Fruit fly (Drosophila melanogaster) whole organism, embryonic: ENCODE results near the gene rno.

ENCODE experiments used
- CG10274 ChIP-seq: fragments of 200-800 bp; sonication (Bioruptor generic); optimal IDR thresholded peaks from 3 replicates; lab custom pipeline; 2017; ENCODE audit warnings: missing biosample characterization, mild to moderate bottlenecking, missing genetic modification characterization
- CG10321 ChIP-seq: fragments of 200-800 bp; sonication (Bioruptor generic); IDR thresholded peaks from 2 replicates; pipeline ENCODE4 v1.3.6; 2022; ENCODE audit warnings: missing biosample characterization, missing genetic modification characterization
- CG13624 ChIP-seq: fragments of 200-800 bp; sonication (Bioruptor generic); optimal IDR thresholded peaks from 2 replicates; lab custom pipeline; 2016; ENCODE audit warnings: missing biosample characterization, missing genetic modification characterization
- CG14014 ChIP-seq: fragments of 200-800 bp; sonication (Bioruptor generic); IDR thresholded peaks from 2 replicates; pipeline ENCODE4 v1.3.6; 2022; ENCODE audit warnings: missing biosample characterization, missing genetic modification characterization
- CG14050 ChIP-seq: fragments of 200-800 bp; sonication (Bioruptor generic); IDR thresholded peaks from 3 replicates; pipeline ENCODE4 v1.3.6; 2022; ENCODE audit warnings: missing biosample characterization, missing genetic modification characterization
- CG15479 ChIP-seq: fragments of 200-800 bp; sonication (Bioruptor generic); optimal IDR thresholded peaks from 3 replicates; lab custom pipeline; 2019; ENCODE audit warnings: missing biosample characterization, mild to moderate bottlenecking, missing genetic modification characterization, moderate library complexity
- CG17328 ChIP-seq: fragments of 200-800 bp; sonication (Bioruptor generic); IDR thresholded peaks from 2 replicates; pipeline ENCODE4 v1.3.6; 2022; ENCODE audit warnings: missing biosample characterization, missing genetic modification characterization
- CG17802 ChIP-seq: fragments of 200-800 bp; sonication (Bioruptor generic); optimal IDR thresholded peaks from 2 replicates; lab custom pipeline; 2018; ENCODE audit warnings: missing biosample characterization, mild to moderate bottlenecking, missing genetic modification characterization, moderate library complexity
- CG18011 ChIP-seq: fragments of 200-800 bp; sonication (Bioruptor generic); optimal IDR thresholded peaks from 2 replicates; lab custom pipeline; 2017; ENCODE audit warnings: missing biosample characterization, missing genetic modification characterization, mild to moderate bottlenecking, moderate library complexity, missing genotype
- CG1832 ChIP-seq: fragments of 200-800 bp; sonication (Bioruptor generic); optimal IDR thresholded peaks from 2 replicates; lab custom pipeline; 2017; ENCODE audit warnings: missing biosample characterization, mild to moderate bottlenecking, missing genetic modification characterization, inconsistent platforms
- CG2120 ChIP-seq: fragments of 200-800 bp; sonication (Bioruptor generic); optimal IDR thresholded peaks from 3 replicates; lab custom pipeline; 2016; ENCODE audit warnings: missing biosample characterization, missing genetic modification characterization
- CG2678 ChIP-seq: fragments of 200-800 bp; sonication (Bioruptor generic); optimal IDR thresholded peaks from 3 replicates; lab custom pipeline; 2019; ENCODE audit warnings: missing biosample characterization, mild to moderate bottlenecking, missing genetic modification characterization, moderate library complexity
- CG33213 ChIP-seq: fragments of 200-800 bp; sonication (Bioruptor generic); optimal IDR thresholded peaks from 3 replicates; lab custom pipeline; 2016; ENCODE audit warnings: missing biosample characterization, missing genetic modification characterization
- CG4820 ChIP-seq: fragments of 200-800 bp; sonication (Bioruptor generic); optimal IDR thresholded peaks from 3 replicates; lab custom pipeline; 2016; ENCODE audit warnings: missing biosample characterization, missing genetic modification characterization
- CG5245 ChIP-seq: fragments of 200-800 bp; sonication (Bioruptor generic); optimal IDR thresholded peaks from 3 replicates; lab custom pipeline; 2016; ENCODE audit warnings: missing biosample characterization, missing genetic modification characterization
- CG7357 ChIP-seq: fragments of 200-800 bp; sonication (Bioruptor generic); IDR thresholded peaks from 3 replicates; pipeline ENCODE4 v1.3.6; 2022; ENCODE audit warnings: missing biosample characterization, missing genetic modification characterization
- CG7372 ChIP-seq: fragments of 200-800 bp; sonication (Bioruptor generic); IDR thresholded peaks from 2 replicates; pipeline ENCODE4 v1.3.6; 2022; ENCODE audit warnings: missing biosample characterization, missing genetic modification characterization
- CG7556 ChIP-seq: fragments of 200-800 bp; sonication (Bioruptor generic); optimal IDR thresholded peaks from 2 replicates; lab custom pipeline; 2017; ENCODE audit warnings: missing biosample characterization, mild to moderate bottlenecking, missing genetic modification characterization
- CG7745 ChIP-seq: fragments of 200-800 bp; sonication (Bioruptor generic); optimal IDR thresholded peaks from 2 replicates; lab custom pipeline; 2018; ENCODE audit warnings: missing biosample characterization, mild to moderate bottlenecking, missing genetic modification characterization, moderate library complexity
- CG7786 ChIP-seq: fragments of 200-800 bp; sonication (Bioruptor generic); optimal IDR thresholded peaks from 2 replicates; lab custom pipeline; 2016; ENCODE audit warnings: missing biosample characterization, missing genetic modification characterization
- CG8478 ChIP-seq: fragments of >200 bp; optimal IDR thresholded peaks from 2 replicates; lab custom pipeline; 2018
- CG9215 ChIP-seq: fragments of 200-800 bp; sonication (Bioruptor generic); IDR thresholded peaks from 2 replicates; pipeline ENCODE4 v1.3.6; 2022; ENCODE audit warnings: missing biosample characterization, missing genetic modification characterization
- CG9876 ChIP-seq: fragments of 200-800 bp; sonication (Bioruptor generic); optimal IDR thresholded peaks from 2 replicates; lab custom pipeline; 2016; ENCODE audit warnings: missing biosample characterization, missing genetic modification characterization
- Deaf1 ChIP-seq: fragments of 200-800 bp; optimal IDR thresholded peaks from 3 replicates; lab custom pipeline; 2019; ENCODE audit warnings: missing biosample characterization, mild to moderate bottlenecking, missing genetic modification characterization, moderate library complexity
- Drgx ChIP-seq: fragments of 200-800 bp; sonication (Bioruptor generic); IDR thresholded peaks from 2 replicates; pipeline ENCODE4 v1.3.6; 2022; ENCODE audit warnings: missing biosample characterization, missing genetic modification characterization
- Ets65A ChIP-seq: fragments of 200-800 bp; sonication (Bioruptor generic); peaks from one replicate; lab custom pipeline; 2016; ENCODE audit warnings: missing biosample characterization, missing genetic modification characterization
- Lim3 ChIP-seq: fragments of 200-800 bp; sonication (Bioruptor generic); IDR thresholded peaks from 2 replicates; pipeline ENCODE4 v1.3.6; 2022; ENCODE audit warnings: missing biosample characterization, missing genetic modification characterization
- Meics ChIP-seq: fragments of 200-800 bp; sonication (Bioruptor generic); optimal IDR thresholded peaks from 2 replicates; lab custom pipeline; 2017; ENCODE audit warnings: missing biosample characterization, mild to moderate bottlenecking, missing genetic modification characterization
- NC2β ChIP-seq: fragments of 200-800 bp; sonication (Bioruptor generic); optimal IDR thresholded peaks from 2 replicates; lab custom pipeline; 2016; ENCODE audit warnings: missing biosample characterization, missing genetic modification characterization
- NfI ChIP-seq: fragments of 200-800 bp; sonication (Bioruptor generic); optimal IDR thresholded peaks from 3 replicates; lab custom pipeline; 2018; ENCODE audit warnings: missing biosample characterization, mild to moderate bottlenecking, missing genetic modification characterization, moderate library complexity
- Opbp ChIP-seq: fragments of 200-800 bp; sonication (Bioruptor generic); IDR thresholded peaks from 3 replicates; pipeline ENCODE4 v1.3.6; 2022; ENCODE audit warnings: missing biosample characterization, missing genetic modification characterization; ENCODE audit not compliant: partially characterized antibody
- Optix ChIP-seq: fragments of 200-800 bp; sonication (Bioruptor generic); IDR thresholded peaks from 3 replicates; pipeline ENCODE4 v1.3.6; 2022; ENCODE audit warnings: missing biosample characterization, missing genetic modification characterization
- Rfx ChIP-seq: fragments of 200-800 bp; sonication (Bioruptor generic); IDR thresholded peaks from 2 replicates; pipeline ENCODE4 v1.3.6; 2022; ENCODE audit warnings: missing biosample characterization, missing genetic modification characterization
- al ChIP-seq: fragments of 200-800 bp; sonication (Bioruptor generic); IDR thresholded peaks from 2 replicates; pipeline ENCODE4 v1.3.6; 2022; ENCODE audit warnings: missing biosample characterization, missing genetic modification characterization
- bcd ChIP-seq: fragments of 200-800 bp; sonication (Bioruptor generic); optimal IDR thresholded peaks from 2 replicates; lab custom pipeline; 2017; ENCODE audit warnings: missing biosample characterization, mild to moderate bottlenecking, missing genetic modification characterization
- dan ChIP-seq: fragments of 200-800 bp; sonication (Bioruptor generic); IDR thresholded peaks from 2 replicates; pipeline ENCODE4 v1.3.6; 2022; ENCODE audit warnings: missing biosample characterization, missing genetic modification characterization
- danr ChIP-seq: fragments of 200-800 bp; sonication (Bioruptor generic); IDR thresholded peaks from 2 replicates; pipeline ENCODE4 v1.3.6; 2022; ENCODE audit warnings: missing biosample characterization, missing genetic modification characterization
- emc ChIP-seq: fragments of 200-800 bp; sonication (Bioruptor generic); optimal IDR thresholded peaks from 2 replicates; lab custom pipeline; 2016; ENCODE audit warnings: missing biosample characterization, missing genetic modification characterization
- fu2 ChIP-seq: fragments of 200-800 bp; sonication (Bioruptor generic); optimal IDR thresholded peaks from 2 replicates; lab custom pipeline; 2016; ENCODE audit warnings: missing biosample characterization, missing genetic modification characterization
- gem ChIP-seq: fragments of 200-800 bp; sonication (Bioruptor generic); optimal IDR thresholded peaks from 2 replicates; lab custom pipeline; 2019; ENCODE audit warnings: missing biosample characterization, mild to moderate bottlenecking, missing genetic modification characterization, moderate library complexity
- hth ChIP-seq: fragments of >200 bp; optimal IDR thresholded peaks from 2 replicates; lab custom pipeline; 2017; ENCODE audit warnings: inconsistent platforms
- knrl ChIP-seq: fragments of 200-800 bp; sonication (Bioruptor generic); IDR thresholded peaks from 3 replicates; pipeline ENCODE4 v1.3.6; 2022; ENCODE audit warnings: missing biosample characterization, missing genetic modification characterization; ENCODE audit not compliant: partially characterized antibody
- pho ChIP-seq: fragments of 200-800 bp; sonication (Bioruptor generic); optimal IDR thresholded peaks from 2 replicates; lab custom pipeline; 2016; ENCODE audit warnings: missing biosample characterization, missing genetic modification characterization
- phol ChIP-seq: fragments of 200-800 bp; sonication (Bioruptor generic); optimal IDR thresholded peaks from 3 replicates; lab custom pipeline; 2018; ENCODE audit warnings: missing biosample characterization, mild to moderate bottlenecking, missing genetic modification characterization, moderate library complexity
- psq ChIP-seq: fragments of 200-800 bp; sonication (Bioruptor generic); optimal IDR thresholded peaks from 2 replicates; lab custom pipeline; 2017; ENCODE audit warnings: missing biosample characterization, missing genetic modification characterization
- ro ChIP-seq: fragments of 200-800 bp; sonication (Bioruptor generic); IDR thresholded peaks from 2 replicates; pipeline ENCODE4 v1.3.6; 2022; ENCODE audit warnings: missing biosample characterization, missing genetic modification characterization
- salm ChIP-seq: fragments of 200-800 bp; sonication (Bioruptor generic); optimal IDR thresholded peaks from 2 replicates; lab custom pipeline; 2018; ENCODE audit warnings: missing biosample characterization, mild to moderate bottlenecking, missing genetic modification characterization
- sna ChIP-seq: fragments of 200-800 bp; sonication (Bioruptor generic); IDR thresholded peaks from 2 replicates; pipeline ENCODE4 v1.3.6; 2022; ENCODE audit warnings: missing biosample characterization, missing genetic modification characterization; ENCODE audit not compliant: partially characterized antibody
- sr ChIP-seq: fragments of 200-800 bp; sonication (Bioruptor generic); IDR thresholded peaks from 3 replicates; pipeline ENCODE4 v1.3.6; 2022; ENCODE audit warnings: missing biosample characterization, missing genetic modification characterization
- sug ChIP-seq: fragments of 200-800 bp; optimal IDR thresholded peaks from 2 replicates; lab custom pipeline; 2019; ENCODE audit warnings: missing biosample characterization, mild to moderate bottlenecking, missing genetic modification characterization, moderate library complexity
- tgo ChIP-seq: fragments of 200-800 bp; sonication (Bioruptor generic); IDR thresholded peaks from 3 replicates; pipeline ENCODE4 v1.3.6; 2022; ENCODE audit warnings: missing biosample characterization, missing genetic modification characterization
- wdn ChIP-seq: fragments of 200-800 bp; sonication (Bioruptor generic); IDR thresholded peaks from 2 replicates; pipeline ENCODE4 v1.3.6; 2022; ENCODE audit warnings: missing biosample characterization, missing genetic modification characterization
- wor ChIP-seq: fragments of 200-800 bp; sonication (Bioruptor generic); IDR thresholded peaks from 2 replicates; pipeline ENCODE4 v1.3.6; 2022; ENCODE audit warnings: missing biosample characterization, missing genetic modification characterization

The rno gene

DNA sequence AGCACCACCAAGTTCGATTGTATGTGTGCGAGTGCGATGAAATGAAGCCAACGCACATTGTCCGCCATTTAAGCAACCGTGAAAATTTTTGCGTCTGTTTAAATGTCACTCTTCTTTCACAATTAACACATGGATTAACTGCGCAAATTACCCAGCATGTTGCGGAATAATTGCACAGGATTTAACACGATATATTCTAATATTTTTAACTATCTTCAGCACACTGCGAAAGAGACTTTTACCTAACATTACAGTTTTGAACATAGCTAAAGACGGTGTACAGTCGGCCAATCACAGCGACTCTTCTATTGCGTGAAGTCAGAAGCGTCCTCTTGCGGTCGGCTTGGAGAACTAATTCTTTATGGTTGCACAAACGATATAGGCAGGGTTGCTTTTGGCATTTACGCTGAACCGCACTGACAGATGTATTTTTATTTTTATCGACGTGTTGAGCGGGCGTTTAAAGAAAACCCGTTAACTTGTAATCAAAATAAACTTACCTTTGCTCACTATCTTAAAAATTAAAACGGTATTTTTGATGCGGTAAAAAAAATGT lies 47.2 kb upstream of the rno start (continued):
- TF ChIP-seq danr (GFP tag; lab: Robert Waterston, UW) (no peak), Drgx (no peak), CG9215 (no peak), CG2678 (tag; lab: Kevin White, UChicago) (no peak), knrl (GFP tag; lab: Robert Waterston, UW) (peak; percentile 59; the same call in 2 of the 3 replicates), sr (GFP tag; lab: Robert Waterston, UW) (no peak), CG10274 (GFP tag; lab: Kevin White, UChicago) (no peak), emc (GFP tag; lab: Kevin White, UChicago) (no peak), wdn (no peak), CG5245 (GFP tag; lab: Kevin White, UChicago) (peak; percentile 30), CG10321 (no peak), sug (tag; lab: Kevin White, UChicago) (no peak), CG7745 (tag; lab: Kevin White, UChicago) (no peak), CG33213 (GFP tag; lab: Kevin White, UChicago) (peak; percentile 89), CG15479 (peak; percentile 76), CG7357 (GFP tag; lab: Robert Waterston, UW) (no peak), gem (tag; lab: Kevin White, UChicago) (no peak), pho (GFP tag; lab: Kevin White, UChicago) (peak; percentile 73), CG7372 (GFP tag; lab: Robert Waterston, UW) (no peak), sna (GFP tag; lab: Robert Waterston, UW) (peak; percentile 51; the same call in 1 of the 2 replicates), Opbp (peak; percentile 69), tgo (GFP tag; lab: Robert Waterston, UW) (peak; percentile 34; the same call in 1 of the 3 replicates), phol (peak; percentile 86), CG14050 (GFP tag; lab: Robert Waterston, UW) (no peak; the same call in 2 of the 3 replicates), hth (no peak), CG17802 (peak; percentile 42), CG7556 (no peak), NfI (no peak), al (GFP tag; lab: Robert Waterston, UW) (no peak), CG4820 (GFP tag; lab: Kevin White, UChicago) (no peak), CG2120 (peak; percentile 53), CG17328 (GFP tag; lab: Robert Waterston, UW) (no peak), salm (tag; lab: Kevin White, UChicago) (no peak), CG18011 (no peak), CG7786 (GFP tag; lab: Kevin White, UChicago) (peak; percentile 21), ro (GFP tag; lab: Robert Waterston, UW) (no peak), Lim3 (GFP tag; lab: Robert Waterston, UW) (no peak), Optix (GFP tag; lab: Robert Waterston, UW) (no peak), Deaf1 (tag; lab: Kevin White, UChicago) (peak; percentile 100), CG9876 (GFP tag; lab: Kevin White, UChicago) (peak; percentile 44), CG14014 (GFP tag; lab: Robert Waterston, UW) (peak; percentile 60), Ets65A (GFP tag; lab: Kevin White, UChicago) (peak; percentile 96), CG8478 (lab: Kevin White, UChicago) (no peak), CG1832 (GFP tag; lab: Kevin White, UChicago) (no peak), Rfx (GFP tag; lab: Robert Waterston, UW) (peak; percentile 78; the same call in 1 of the 2 replicates), Meics (GFP tag; lab: Kevin White, UChicago) (no peak), NC2β (GFP tag; lab: Kevin White, UChicago) (peak; percentile 68), fu2 (GFP tag; lab: Kevin White, UChicago) (peak; percentile 35), bcd (GFP tag; lab: Kevin White, UChicago) (no peak), dan (GFP tag; lab: Robert Waterston, UW) (no peak), CG13624 (GFP tag; lab: Kevin White, UChicago) (peak; percentile 77), psq (GFP tag; lab: Kevin White, UChicago) (no peak), wor (GFP tag; lab: Robert Waterston, UW) (no peak)
